Worm (Caenorhabditis elegans) whole organism, L2 larva: Measurements from ENCODE around the gene nstp-2.

Experiments
- R02D3.7 ChIP-seq: fragments of 150-350 bp; optimal IDR thresholded peaks from 2 replicates; lab custom pipeline; 2014; ENCODE audit warnings: missing biosample characterization, missing genetic modification characterization
- aly-2 ChIP-seq: fragments of 150-350 bp; optimal IDR thresholded peaks from 2 replicates; lab custom pipeline; 2014; ENCODE audit warnings: missing biosample characterization, missing genetic modification characterization
- ama-1 ChIP-seq: fragments of 150-350 bp; optimal IDR thresholded peaks from 2 replicates; lab custom pipeline; 2018; ENCODE audit warnings: inconsistent platforms
- blmp-1 ChIP-seq: sonication (generic microtip); optimal IDR thresholded peaks from 2 replicates; lab custom pipeline; 2017; ENCODE audit warnings: missing genetic modification characterization, mild to moderate bottlenecking, missing compliant biosample characterization, antibody characterized with exemption, moderate library complexity; ENCODE audit not compliant: insufficient read depth
- ceh-82 ChIP-seq: fragments of 150-350 bp; optimal IDR thresholded peaks from 2 replicates; lab custom pipeline; 2014; ENCODE audit warnings: missing biosample characterization, missing genetic modification characterization
- lin-39 ChIP-seq: fragments of 150-350 bp; optimal IDR thresholded peaks from 2 replicates; lab custom pipeline; 2014; ENCODE audit warnings: missing biosample characterization, missing genetic modification reagents, missing genetic modification characterization
- nhr-23 ChIP-seq: fragments of 150-350 bp; optimal IDR thresholded peaks from 2 replicates; lab custom pipeline; 2014; ENCODE audit warnings: missing biosample characterization, missing genetic modification reagents, missing genetic modification characterization
- nhr-77 ChIP-seq: fragments of 150-350 bp; optimal IDR thresholded peaks from 2 replicates; lab custom pipeline; 2014; ENCODE audit warnings: missing biosample characterization, missing genetic modification characterization
- ztf-11 ChIP-seq: sonication (generic microtip); optimal IDR thresholded peaks from 2 replicates; lab custom pipeline; 2017; ENCODE audit warnings: missing biosample characterization, missing genetic modification characterization

ce11 chrIV:6603549-6603948 lies 2.4 kb downstream of the nstp-2 start:
- TF ChIP-seq lin-39 (tag; lab: Kevin White, UChicago) = no peak
- TF ChIP-seq ztf-11 (tag; lab: Kevin White, UChicago) = no peak
- TF ChIP-seq aly-2 (tag; lab: Kevin White, UChicago) = no peak
- TF ChIP-seq nhr-77 (tag; lab: Kevin White, UChicago) = no peak
- TF ChIP-seq ceh-82 (tag; lab: Kevin White, UChicago) = no peak
- TF ChIP-seq blmp-1 (tag; lab: Kevin White, UChicago) = no peak
- no peak for TF ChIP-seq ama-1 (lab: Kevin White, UChicago)
- no peak for TF ChIP-seq R02D3.7
- no peak for TF ChIP-seq nhr-23
